Worm (Caenorhabditis elegans) whole organism, young adult: ENCODE results near the gene T05A7.3.

Experiments used
- C17E4.6 ChIP-seq: fragments of 200-800 bp; sonication (Bioruptor generic); IDR thresholded peaks from 2 replicates; pipeline ENCODE4 v1.3.6; 2022; ENCODE audit warnings: missing genetic modification reagents, missing genetic modification characterization, missing compliant biosample characterization
- D2030.7 ChIP-seq: fragments of 200-800 bp; sonication (Bioruptor generic); IDR thresholded peaks from 2 replicates; pipeline ENCODE4 v1.3.6; 2022; ENCODE audit warnings: missing genetic modification reagents, missing genetic modification characterization, missing compliant biosample characterization
- F33H1.4 ChIP-seq: fragments of 200-800 bp; sonication (Bioruptor generic); IDR thresholded peaks from 2 replicates; pipeline ENCODE4 v1.3.6; 2022; ENCODE audit warnings: missing genetic modification reagents, missing genetic modification characterization, missing compliant biosample characterization
- F52B5.7 ChIP-seq: sonication (generic microtip); optimal IDR thresholded peaks from 2 replicates; lab custom pipeline; 2016; ENCODE audit warnings: mild to moderate bottlenecking, missing genetic modification characterization, missing compliant biosample characterization
- F57A8.1 ChIP-seq: fragments of 200-800 bp; sonication (Bioruptor generic); optimal IDR thresholded peaks from 2 replicates; lab custom pipeline; 2018; ENCODE audit warnings: mild to moderate bottlenecking, missing genetic modification characterization, moderate library complexity, missing compliant biosample characterization
- K11D2.4 ChIP-seq: fragments of 200-800 bp; sonication (Bioruptor generic); IDR thresholded peaks from 2 replicates; pipeline ENCODE4 v1.3.6; 2022; ENCODE audit warnings: missing genetic modification reagents, missing genetic modification characterization, missing compliant biosample characterization
- Y67H2A.10 ChIP-seq: fragments of 200-800 bp; sonication (Bioruptor generic); conservative IDR thresholded peaks from 2 replicates; pipeline ENCODE4 v1.3.6; 2022; ENCODE audit warnings: missing genetic modification reagents, missing genetic modification characterization, missing compliant biosample characterization
- Y79H2A.3 ChIP-seq: fragments of 200-800 bp; sonication (Bioruptor generic); conservative IDR thresholded peaks from 2 replicates; pipeline ENCODE4 v1.3.6; 2022; ENCODE audit warnings: missing genetic modification reagents, missing genetic modification characterization, missing compliant biosample characterization
- aptf-2 ChIP-seq: fragments of 200-800 bp; sonication (Bioruptor generic); conservative IDR thresholded peaks from 2 replicates; pipeline ENCODE4 v1.3.6; 2022; ENCODE audit warnings: missing genetic modification reagents, missing genetic modification characterization, missing compliant biosample characterization
- attf-3 ChIP-seq: fragments of 200-800 bp; sonication (Bioruptor generic); conservative IDR thresholded peaks from 2 replicates; pipeline ENCODE4 v1.3.6; 2022; ENCODE audit warnings: missing genetic modification reagents, missing genetic modification characterization, missing compliant biosample characterization
- attf-5 ChIP-seq: fragments of 200-800 bp; sonication (Bioruptor generic); optimal IDR thresholded peaks from 2 replicates; lab custom pipeline; 2018; ENCODE audit warnings: mild to moderate bottlenecking, missing genetic modification characterization, missing compliant biosample characterization
- bed-1 ChIP-seq: fragments of 200-800 bp; sonication (Bioruptor generic); IDR thresholded peaks from 2 replicates; pipeline ENCODE4 v1.3.6; 2022; ENCODE audit warnings: missing genetic modification reagents, missing genetic modification characterization, missing compliant biosample characterization
- cebp-1 ChIP-seq, 2 experiments: fragments of 200-800 bp in 1 of 2; sonication (Bioruptor generic) in 1 of 2; sonication (generic microtip) in 1 of 2; IDR thresholded peaks in 1 of 2; optimal IDR thresholded peaks in 1 of 2; 2 replicates each; pipeline versions ENCODE4 v1.3.6 to Lab custom; 2017 to 2022; ENCODE audit warnings: missing compliant biosample characterization in 2 of 2, missing genetic modification characterization in 2 of 2, mild to moderate bottlenecking in 1 of 2, missing genetic modification reagents in 1 of 2, moderate library complexity in 1 of 2
- cebp-2 ChIP-seq: fragments of 200-800 bp; sonication (Bioruptor generic); IDR thresholded peaks from 2 replicates; pipeline ENCODE4 v1.3.6; 2022; ENCODE audit warnings: missing genetic modification characterization, missing compliant biosample characterization
- ceh-27 ChIP-seq: fragments of 200-800 bp; sonication (Bioruptor generic); optimal IDR thresholded peaks from 2 replicates; lab custom pipeline; 2018; ENCODE audit warnings: mild to moderate bottlenecking, missing genetic modification characterization, moderate library complexity, missing compliant biosample characterization
- ceh-79 ChIP-seq: sonication (generic microtip); optimal IDR thresholded peaks from 2 replicates; lab custom pipeline; 2017; ENCODE audit warnings: mild to moderate bottlenecking, missing genetic modification characterization, missing compliant biosample characterization
- chd-7 ChIP-seq: sonication (generic microtip); optimal IDR thresholded peaks from 2 replicates; lab custom pipeline; 2016; ENCODE audit warnings: mild to moderate bottlenecking, missing genetic modification characterization, moderate library complexity, missing compliant biosample characterization
- dpl-1 ChIP-seq: fragments of 150-350 bp; optimal IDR thresholded peaks from 2 replicates; lab custom pipeline; 2014; ENCODE audit warnings: missing biosample characterization, missing genetic modification reagents, missing genetic modification characterization
- hmg-20 ChIP-seq: fragments of 200-800 bp; sonication (Bioruptor generic); IDR thresholded peaks from 2 replicates; pipeline ENCODE4 v1.3.6; 2022; ENCODE audit warnings: missing genetic modification reagents, missing genetic modification characterization, missing compliant biosample characterization
- hrde-1 ChIP-seq: sonication (generic microtip); optimal IDR thresholded peaks from 2 replicates; lab custom pipeline; 2016; ENCODE audit warnings: missing genetic modification characterization, mild to moderate bottlenecking, missing compliant biosample characterization, moderate library complexity, missing genotype, missing genetic modification reagents, borderline replicate concordance
- lin-40 ChIP-seq: sonication (generic microtip); optimal IDR thresholded peaks from 2 replicates; lab custom pipeline; 2016; ENCODE audit warnings: missing genetic modification characterization, mild to moderate bottlenecking, missing compliant biosample characterization, missing genotype, missing genetic modification reagents
- lin-54 ChIP-seq: fragments of 200-800 bp; sonication (Bioruptor generic); optimal IDR thresholded peaks from 2 replicates; lab custom pipeline; 2018; ENCODE audit warnings: mild to moderate bottlenecking, missing genetic modification characterization, missing compliant biosample characterization
- lir-1 ChIP-seq: fragments of 200-800 bp; sonication (Bioruptor generic); conservative IDR thresholded peaks from 2 replicates; pipeline ENCODE4 v1.3.6; 2022; ENCODE audit warnings: missing genetic modification reagents, missing genetic modification characterization, missing compliant biosample characterization
- madf-6 ChIP-seq: fragments of 200-800 bp; sonication (Bioruptor generic); IDR thresholded peaks from 2 replicates; pipeline ENCODE4 v1.3.6; 2022; ENCODE audit warnings: missing genetic modification reagents, missing genetic modification characterization, missing compliant biosample characterization
- madf-8 ChIP-seq: fragments of 200-800 bp; sonication (Bioruptor generic); conservative IDR thresholded peaks from 2 replicates; pipeline ENCODE4 v1.3.6; 2022; ENCODE audit warnings: missing genetic modification reagents, missing genetic modification characterization, missing compliant biosample characterization
- mel-28 ChIP-seq: sonication (generic microtip); optimal IDR thresholded peaks from 2 replicates; lab custom pipeline; 2016; ENCODE audit warnings: borderline replicate concordance, mild to moderate bottlenecking, missing genetic modification characterization, missing compliant biosample characterization
- mes-4 ChIP-seq: sonication (generic microtip); optimal IDR thresholded peaks from 2 replicates; lab custom pipeline; 2016; ENCODE audit warnings: missing genotype, missing genetic modification characterization, missing compliant biosample characterization
- mxl-1 ChIP-seq: sonication (generic microtip); optimal IDR thresholded peaks from 2 replicates; lab custom pipeline; 2016; ENCODE audit warnings: missing genetic modification characterization, missing compliant biosample characterization
- nfya-1 ChIP-seq: sonication (generic microtip); optimal IDR thresholded peaks from 2 replicates; lab custom pipeline; 2017; ENCODE audit warnings: antibody characterized with exemption, missing compliant biosample characterization, missing genetic modification characterization, borderline replicate concordance; ENCODE audit not compliant: insufficient read depth
- nhr-179 ChIP-seq: sonication (generic microtip); optimal IDR thresholded peaks from 2 replicates; lab custom pipeline; 2016; ENCODE audit warnings: mild to moderate bottlenecking, missing genetic modification characterization, missing compliant biosample characterization
- nhr-90 ChIP-seq: sonication (generic microtip); optimal IDR thresholded peaks from 2 replicates; lab custom pipeline; 2016; ENCODE audit warnings: missing genotype, mild to moderate bottlenecking, missing genetic modification characterization, missing compliant biosample characterization
- pha-4 ChIP-seq: fragments of 150-350 bp; sonication (generic microtip); optimal IDR thresholded peaks from 2 replicates; lab custom pipeline; 2014; ENCODE audit warnings: missing biosample characterization, missing genetic modification reagents, missing genetic modification characterization
- rcor-1 ChIP-seq: fragments of 200-800 bp; sonication (Bioruptor generic); IDR thresholded peaks from 2 replicates; pipeline ENCODE4 v1.3.6; 2022; ENCODE audit warnings: missing genetic modification reagents, missing genetic modification characterization, missing compliant biosample characterization
- rpc-1 ChIP-seq, 2 experiments: fragments of 150-350 bp in 1 of 2; sonication (generic microtip) in 1 of 2; optimal IDR thresholded peaks; 2 replicates each; lab custom pipeline; 2014 to 2018; ENCODE audit warnings: missing biosample characterization in 1 of 2, missing genetic modification characterization in 1 of 2, missing genetic modification reagents in 1 of 2, missing genotype in 1 of 2
- snpc-1.1 ChIP-seq: sonication (generic microtip); optimal IDR thresholded peaks from 2 replicates; lab custom pipeline; 2017; ENCODE audit warnings: missing genetic modification characterization, mild to moderate bottlenecking, missing compliant biosample characterization, antibody characterized with exemption, moderate library complexity, missing genotype, missing genetic modification reagents; ENCODE audit not compliant: insufficient read depth
- snpc-3.4 ChIP-seq: sonication (generic microtip); optimal IDR thresholded peaks from 2 replicates; lab custom pipeline; 2017; ENCODE audit warnings: missing genetic modification characterization, mild to moderate bottlenecking, missing compliant biosample characterization, antibody characterized with exemption, moderate library complexity, missing genotype, missing genetic modification reagents
- snpc-4 ChIP-seq, 5 experiments: fragments of 150-350 bp in 1 of 5; sonication (generic microtip) in 4 of 5; optimal IDR thresholded peaks; 2 replicates each; lab custom pipeline; 2014 to 2018; ENCODE audit warnings: missing genetic modification characterization in 5 of 5, missing biosample characterization in 3 of 5, antibody characterized with exemption in 2 of 5, mild to moderate bottlenecking in 2 of 5, missing compliant biosample characterization in 2 of 5, missing genotype in 2 of 5, moderate library complexity in 2 of 5, missing genetic modification reagents in 1 of 5
- sptf-2 ChIP-seq: fragments of 200-800 bp; sonication (Bioruptor generic); optimal IDR thresholded peaks from 2 replicates; lab custom pipeline; 2018; ENCODE audit warnings: mild to moderate bottlenecking, missing genetic modification characterization, missing compliant biosample characterization
- tbp1 ChIP-seq: fragments of 200-800 bp; sonication (Bioruptor generic); optimal IDR thresholded peaks from 2 replicates; lab custom pipeline; 2018; ENCODE audit warnings: mild to moderate bottlenecking, missing genetic modification characterization, missing compliant biosample characterization
- tbx-9 ChIP-seq: sonication (generic microtip); optimal IDR thresholded peaks from 2 replicates; lab custom pipeline; 2016; ENCODE audit warnings: borderline replicate concordance, missing genetic modification characterization, inconsistent platforms, missing compliant biosample characterization
- ztf-6 ChIP-seq: fragments of 200-800 bp; sonication (Bioruptor generic); IDR thresholded peaks from 2 replicates; pipeline ENCODE4 v1.3.6; 2022; ENCODE audit warnings: missing genetic modification reagents, missing genetic modification characterization, missing compliant biosample characterization

The T05A7.3 gene

ce11 chrII:4698266-4698771 is 22.7 kb downstream of the T05A7.3 start, which contains the start of the genes rpn-5 and scc-1 (continued):
- no peak for TF ChIP-seq mes-4 (tag; lab: Kevin White, UChicago)
- TF ChIP-seq nhr-179 (tag; lab: Kevin White, UChicago), result no peak
- TF ChIP-seq chd-7 (tag; lab: Kevin White, UChicago), result no peak
- no peak for TF ChIP-seq lin-40
- TF ChIP-seq cebp-1 (GFP tag; IDR thresholded peaks at IDR 0.05; lab: Robert Waterston, UW), result no peak
- TF ChIP-seq cebp-1 (tag; optimal IDR thresholded peaks at IDR 0.05; lab: Kevin White, UChicago), result peak; percentile 12
- TF ChIP-seq C17E4.6 (GFP tag; lab: Robert Waterston, UW), result no peak
- TF ChIP-seq hmg-20 (GFP tag; lab: Robert Waterston, UW), result no peak
- TF ChIP-seq F33H1.4 (GFP tag; lab: Robert Waterston, UW), result peak; percentile 92
- TF ChIP-seq snpc-4 (GFP tag; optimal IDR thresholded peaks at IDR 0.05; lab: Kevin White, UChicago), result peak; percentile 29
- peak in 2 of 4 experiments; percentile 24 to 57 for TF ChIP-seq snpc-4 (tag; optimal IDR thresholded peaks at IDR 0.05; lab: Kevin White, UChicago)
- 0 out of 2 replicates have a peak, but pooled peaks have one; percentile 7 for TF ChIP-seq rcor-1 (GFP tag; lab: Robert Waterston, UW)
- peak; percentile 19 for TF ChIP-seq tbp1 (GFP tag; lab: Kevin White, UChicago)
- TF ChIP-seq lir-1 (GFP tag; lab: Robert Waterston, UW), result no peak
- no peak for TF ChIP-seq ceh-27 (GFP tag; lab: Kevin White, UChicago)
- peak; percentile 25 for TF ChIP-seq rpc-1 (optimal IDR thresholded peaks at IDR 0.05; lab: Kevin White, UChicago)
- TF ChIP-seq rpc-1 (tag; optimal IDR thresholded peaks at IDR 0.05; lab: Kevin White, UChicago), result no peak
- no peak for TF ChIP-seq F52B5.7 (tag; lab: Kevin White, UChicago)
- TF ChIP-seq madf-8 (GFP tag; lab: Robert Waterston, UW), result peak; percentile 46
- peak; percentile 79 for TF ChIP-seq lin-54 (GFP tag; lab: Kevin White, UChicago)
- no peak for TF ChIP-seq nfya-1 (tag; lab: Kevin White, UChicago)
- TF ChIP-seq dpl-1, result peak; percentile 22
- TF ChIP-seq K11D2.4 (GFP tag; lab: Robert Waterston, UW), result no peak
- no peak for TF ChIP-seq sptf-2
- peak; percentile 54 for TF ChIP-seq pha-4 (tag; lab: Kevin White, UChicago)
- peak; percentile 85 for TF ChIP-seq madf-6 (GFP tag; lab: Robert Waterston, UW)
- peak; percentile 43 for TF ChIP-seq snpc-3.4 (tag; lab: Kevin White, UChicago)
- no peak for TF ChIP-seq Y67H2A.10 (GFP tag; lab: Robert Waterston, UW)
- TF ChIP-seq ztf-6 (GFP tag; lab: Robert Waterston, UW), result no peak
- no peak for TF ChIP-seq cebp-2 (GFP tag; lab: Robert Waterston, UW)
- no peak for TF ChIP-seq mxl-1 (tag; lab: Kevin White, UChicago)
- no peak for TF ChIP-seq bed-1 (GFP tag; lab: Robert Waterston, UW)
- TF ChIP-seq Y79H2A.3, result no peak
- TF ChIP-seq aptf-2 (GFP tag; lab: Robert Waterston, UW), result no peak
- no peak for TF ChIP-seq attf-3 (GFP tag; lab: Robert Waterston, UW)
- peak; percentile 61 for TF ChIP-seq D2030.7 (GFP tag; lab: Robert Waterston, UW)
- no peak for TF ChIP-seq mel-28 (tag; lab: Kevin White, UChicago)
- peak; percentile 2 for TF ChIP-seq snpc-1.1
- no peak for TF ChIP-seq hrde-1 (tag; lab: Kevin White, UChicago)
- no peak for TF ChIP-seq attf-5 (GFP tag; lab: Kevin White, UChicago)
- TF ChIP-seq ceh-79, result no peak
- TF ChIP-seq nhr-90 (tag; lab: Kevin White, UChicago), result no peak
- TF ChIP-seq F57A8.1 (GFP tag; lab: Kevin White, UChicago), result no peak
- TF ChIP-seq tbx-9 (tag; lab: Kevin White, UChicago), result no peak
